Worm (Caenorhabditis elegans) whole organism, mixed stage, embryonic: ENCODE data around the gene Y71H2AM.3.

ENCODE experiments used
- M03D4.4 ChIP-seq: sonication (generic microtip); optimal IDR thresholded peaks from 2 replicates; lab custom pipeline; 2017; ENCODE audit warnings: mild to moderate bottlenecking, missing genetic modification characterization, missing compliant biosample characterization
- bed-3 ChIP-seq: fragments of 200-800 bp; sonication (Bioruptor generic); optimal IDR thresholded peaks from 3 replicates; lab custom pipeline; 2018; ENCODE audit warnings: mild to moderate bottlenecking, missing genetic modification characterization, moderate library complexity, missing compliant biosample characterization
- ceh-83 ChIP-seq: fragments of 200-800 bp; sonication (Bioruptor generic); optimal IDR thresholded peaks from 2 replicates; lab custom pipeline; 2018; ENCODE audit warnings: mild to moderate bottlenecking, missing genetic modification characterization, missing compliant biosample characterization
- cnd-1 ChIP-seq: fragments of 200-800 bp; sonication (Bioruptor generic); optimal IDR thresholded peaks from 2 replicates; lab custom pipeline; 2018; ENCODE audit warnings: mild to moderate bottlenecking, missing genetic modification characterization, missing compliant biosample characterization
- drap-1 ChIP-seq: fragments of 200-800 bp; sonication (Bioruptor generic); optimal IDR thresholded peaks from 3 replicates; lab custom pipeline; 2018; ENCODE audit warnings: mild to moderate bottlenecking, missing genetic modification characterization, missing compliant biosample characterization
- elt-1 ChIP-seq: sonication (generic microtip); optimal IDR thresholded peaks from 2 replicates; lab custom pipeline; 2017; ENCODE audit warnings: missing genetic modification characterization, mild to moderate bottlenecking, missing compliant biosample characterization, antibody characterized with exemption, moderate library complexity, borderline replicate concordance; ENCODE audit not compliant: insufficient read depth
- flh-1 ChIP-seq: fragments of 200-800 bp; sonication (Bioruptor generic); optimal IDR thresholded peaks from 2 replicates; lab custom pipeline; 2018; ENCODE audit warnings: mild to moderate bottlenecking, missing genetic modification characterization, moderate library complexity, missing compliant biosample characterization
- ham-2 ChIP-seq: fragments of 200-800 bp; sonication (Bioruptor generic); optimal IDR thresholded peaks from 2 replicates; lab custom pipeline; 2018; ENCODE audit warnings: mild to moderate bottlenecking, missing genetic modification characterization, missing compliant biosample characterization
- hlh-1 ChIP-seq: fragments of 150-350 bp; optimal IDR thresholded peaks from 2 replicates; lab custom pipeline; 2014; ENCODE audit warnings: missing biosample characterization, missing genetic modification reagents, missing genetic modification characterization
- lin-13 ChIP-seq: fragments of 150-350 bp; optimal IDR thresholded peaks from 2 replicates; lab custom pipeline; 2014; ENCODE audit warnings: missing biosample characterization, missing genetic modification characterization
- lin-32 ChIP-seq: fragments of 200-800 bp; sonication (Bioruptor generic); optimal IDR thresholded peaks from 2 replicates; lab custom pipeline; 2018; ENCODE audit warnings: mild to moderate bottlenecking, missing genetic modification characterization, missing compliant biosample characterization
- lsy-2 ChIP-seq: fragments of 150-350 bp; optimal IDR thresholded peaks from 2 replicates; lab custom pipeline; 2014; ENCODE audit warnings: missing biosample characterization, missing genetic modification characterization
- mab-5 ChIP-seq: fragments of 150-350 bp; optimal IDR thresholded peaks from 2 replicates; lab custom pipeline; 2014; ENCODE audit warnings: missing biosample characterization, missing genetic modification characterization
- mls-2 ChIP-seq: sonication (generic microtip); optimal IDR thresholded peaks from 2 replicates; lab custom pipeline; 2016; ENCODE audit warnings: mild to moderate bottlenecking, missing genetic modification characterization, moderate library complexity, missing compliant biosample characterization
- nhr-12 ChIP-seq: fragments of 150-350 bp; optimal IDR thresholded peaks from 2 replicates; lab custom pipeline; 2014; ENCODE audit warnings: missing biosample characterization, missing genetic modification characterization
- nhr-2 ChIP-seq: fragments of 150-350 bp; optimal IDR thresholded peaks from 2 replicates; lab custom pipeline; 2014; ENCODE audit warnings: missing biosample characterization, missing genetic modification characterization
- nhr-237 ChIP-seq: fragments of 150-350 bp; optimal IDR thresholded peaks from 2 replicates; lab custom pipeline; 2014; ENCODE audit warnings: missing biosample characterization, missing genetic modification characterization
- nhr-28 ChIP-seq: fragments of 150-350 bp; optimal IDR thresholded peaks from 2 replicates; lab custom pipeline; 2014; ENCODE audit warnings: missing biosample characterization, missing genetic modification characterization
- nhr-76 ChIP-seq: sonication (generic microtip); optimal IDR thresholded peaks from 2 replicates; lab custom pipeline; 2017; ENCODE audit warnings: missing biosample characterization, missing genetic modification characterization
- pha-4 ChIP-seq: fragments of 150-350 bp; optimal IDR thresholded peaks from 2 replicates; lab custom pipeline; 2018; ENCODE audit warnings: missing biosample characterization, missing genetic modification reagents, missing genetic modification characterization
- sem-2 ChIP-seq: fragments of 200-800 bp; sonication (Bioruptor generic); optimal IDR thresholded peaks from 2 replicates; lab custom pipeline; 2018; ENCODE audit warnings: mild to moderate bottlenecking, missing genetic modification characterization, missing compliant biosample characterization
- snpc-4 ChIP-seq: fragments of 150-350 bp; optimal IDR thresholded peaks from 2 replicates; lab custom pipeline; 2014; ENCODE audit warnings: missing biosample characterization, missing genetic modification characterization
- sptf-1 ChIP-seq: sonication (generic microtip); optimal IDR thresholded peaks from 2 replicates; lab custom pipeline; 2017; ENCODE audit warnings: mild to moderate bottlenecking, missing genetic modification characterization, moderate library complexity, missing compliant biosample characterization
- tbx-8 ChIP-seq: fragments of 200-800 bp; sonication (Bioruptor generic); optimal IDR thresholded peaks from 2 replicates; lab custom pipeline; 2018; ENCODE audit warnings: mild to moderate bottlenecking, missing genetic modification characterization, moderate library complexity, missing compliant biosample characterization
- unc-120 ChIP-seq: sonication (generic microtip); optimal IDR thresholded peaks from 2 replicates; lab custom pipeline; 2017; ENCODE audit warnings: missing genetic modification characterization, missing compliant biosample characterization; ENCODE audit not compliant: poor library complexity, severe bottlenecking
- unc-39 ChIP-seq: fragments of 150-350 bp; optimal IDR thresholded peaks from 2 replicates; lab custom pipeline; 2014; ENCODE audit warnings: missing biosample characterization, missing genetic modification characterization
- unc-62 ChIP-seq: fragments of 150-350 bp; optimal IDR thresholded peaks from 2 replicates; lab custom pipeline; 2014; ENCODE audit warnings: missing biosample characterization, missing genetic modification reagents, missing genetic modification characterization
- zip-8 ChIP-seq: fragments of 150-350 bp; optimal IDR thresholded peaks from 2 replicates; lab custom pipeline; 2014; ENCODE audit warnings: missing biosample characterization, missing genetic modification characterization
- ztf-11 ChIP-seq: fragments of 150-350 bp; optimal IDR thresholded peaks from 2 replicates; lab custom pipeline; 2014; ENCODE audit warnings: missing biosample characterization, missing genetic modification characterization

Y71H2AM.3 gene

ce11 chrIII:2785840-2786239 is 19.4 kb upstream of the Y71H2AM.3 start, which contains the start of gene Y71H2AM.20 (continued):
- TF ChIP-seq nhr-12 (tag; lab: Kevin White, UChicago) (no peak), tbx-8 (no peak), snpc-4 (tag; lab: Kevin White, UChicago) (no peak), nhr-28 (tag; lab: Kevin White, UChicago) (no peak), cnd-1 (peak; percentile 77), ceh-83 (GFP tag; lab: Kevin White, UChicago) (no peak), bed-3 (GFP tag; lab: Kevin White, UChicago) (no peak)
- TF ChIP-seq, all 35 proteins: peak for 23

ce11 chrIII:2786740-2787139 is 18.5 kb upstream of the Y71H2AM.3 start, which contains the start of gene nduc-2:
Gene nduc-2, plus strand, starts transcription at chrIII:2786852.
- no peak for TF ChIP-seq unc-39
- TF ChIP-seq lin-13 (tag; lab: Kevin White, UChicago), result no peak
- TF ChIP-seq ham-2, result no peak
- no peak for TF ChIP-seq mls-2
- TF ChIP-seq lin-32 (GFP tag; lab: Kevin White, UChicago), result no peak
- TF ChIP-seq nhr-237 (tag; lab: Kevin White, UChicago), result no peak
- no peak for TF ChIP-seq sem-2 (GFP tag; lab: Kevin White, UChicago)
- TF ChIP-seq cnd-1, result no peak

DNA sequence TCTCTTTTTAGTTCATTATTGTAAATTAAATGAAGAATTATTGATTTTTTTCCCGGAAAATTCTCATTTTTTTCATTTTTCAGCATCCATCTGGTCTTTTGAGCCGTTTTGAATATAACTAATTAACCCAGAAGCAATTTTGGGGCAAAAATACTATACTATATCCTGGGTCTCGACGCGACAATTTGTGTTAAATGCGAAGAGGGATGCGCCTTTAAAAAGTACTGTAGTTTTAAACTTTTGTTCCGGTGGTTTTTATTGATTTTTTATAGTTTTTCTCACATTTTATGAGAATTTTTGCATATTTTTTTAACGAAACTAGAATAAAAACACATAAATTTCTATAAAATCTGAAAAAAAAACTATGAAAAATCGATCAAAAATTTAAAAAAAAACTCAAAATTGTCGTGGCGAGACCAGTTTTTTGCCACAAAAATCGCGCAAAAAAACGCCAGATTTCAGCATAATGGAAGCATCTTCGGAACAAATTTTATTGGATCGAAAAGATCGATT is 17.2 kb upstream of the Y71H2AM.3 start, which contains the start of gene tbcc-1:
Gene tbcc-1 (plus strand): TSS at position 463 of the 513 bp plus-strand sequence.
- TF ChIP-seq lin-13 (tag; lab: Kevin White, UChicago) (no peak), mls-2 (no peak), sem-2 (GFP tag; lab: Kevin White, UChicago) (no peak), lin-32 (GFP tag; lab: Kevin White, UChicago) (no peak), lsy-2 (tag; lab: Kevin White, UChicago) (no peak), nhr-28 (tag; lab: Kevin White, UChicago) (no peak), hlh-1 (no peak), ceh-83 (GFP tag; lab: Kevin White, UChicago) (no peak), unc-62 (GFP tag; lab: Kevin White, UChicago) (no peak), pha-4 (tag; lab: Kevin White, UChicago) (no peak), tbx-8 (no peak), drap-1 (GFP tag; lab: Kevin White, UChicago) (no peak), zip-8 (tag; lab: Kevin White, UChicago) (no peak), unc-120 (no peak), ztf-11 (tag; lab: Kevin White, UChicago) (no peak), nhr-76 (tag; lab: Kevin White, UChicago) (no peak), M03D4.4 (no peak), ham-2 (no peak), snpc-4 (tag; lab: Kevin White, UChicago) (no peak), elt-1 (tag; lab: Kevin White, UChicago) (no peak)

DNA sequence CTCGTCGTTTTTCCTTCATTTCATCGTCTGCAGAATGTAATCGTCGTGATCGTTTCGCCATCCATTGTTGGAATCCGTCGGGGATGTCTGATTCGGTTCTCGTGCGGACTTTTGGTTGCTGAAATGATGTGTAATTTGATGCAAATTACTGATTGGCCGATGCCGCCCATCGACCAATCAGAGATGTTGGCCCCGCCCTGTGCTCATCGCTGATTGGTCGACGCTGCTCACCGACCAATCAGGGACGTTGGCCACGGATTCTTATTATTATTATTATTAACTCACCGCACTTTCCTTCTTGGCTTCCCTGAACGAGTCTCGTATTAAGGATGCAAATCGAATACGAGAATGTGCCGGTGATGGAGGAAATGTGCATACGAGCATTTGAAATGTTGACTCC is 11.2 kb upstream of the Y71H2AM.3 start:
- no peak for TF ChIP-seq mab-5 (tag; lab: Kevin White, UChicago)
- no peak for TF ChIP-seq pha-4 (tag; lab: Kevin White, UChicago)
- no peak for TF ChIP-seq sptf-1 (tag; lab: Kevin White, UChicago)
- TF ChIP-seq snpc-4 (tag; lab: Kevin White, UChicago), result no peak
- TF ChIP-seq ceh-83 (GFP tag; lab: Kevin White, UChicago), result no peak
- no peak for TF ChIP-seq flh-1 (GFP tag; lab: Kevin White, UChicago)
- TF ChIP-seq nhr-12 (tag; lab: Kevin White, UChicago), result no peak
- no peak for TF ChIP-seq lin-13 (tag; lab: Kevin White, UChicago)
- TF ChIP-seq unc-62 (GFP tag; lab: Kevin White, UChicago), result no peak
- TF ChIP-seq ham-2, result no peak
- TF ChIP-seq, all 35 proteins: peak for 0

ce11 chrIII:2795442-2796023 is 9.7 kb upstream of the Y71H2AM.3 start:
- TF ChIP-seq nhr-2 (tag; lab: Kevin White, UChicago) (no peak), zip-8 (tag; lab: Kevin White, UChicago) (no peak), drap-1 (GFP tag; lab: Kevin White, UChicago) (no peak), hlh-1 (no peak), nhr-12 (tag; lab: Kevin White, UChicago) (no peak), snpc-4 (tag; lab: Kevin White, UChicago) (no peak)
- TF ChIP-seq, all 35 proteins: peak for 0
